Fruit fly (Drosophila melanogaster) whole organism, embryonic: ENCODE results near the gene ZIPIC.
A peak's percentile ranks its signal among the peaks of the same experiment; 100 is the strongest.

Source experiments
- Ada2b ChIP-seq: fragments of 200-800 bp; sonication (Bioruptor generic); IDR thresholded peaks from 2 replicates; pipeline ENCODE4 v1.3.6; 2022; ENCODE audit warnings: missing biosample characterization, missing genetic modification characterization
- Adf1 ChIP-seq: fragments of 200-800 bp; sonication (Bioruptor generic); IDR thresholded peaks from 2 replicates; pipeline ENCODE4 v1.3.6; 2022; ENCODE audit warnings: missing biosample characterization, missing genetic modification characterization
- Atf6 ChIP-seq: fragments of 200-800 bp; sonication (Bioruptor generic); IDR thresholded peaks from 2 replicates; pipeline ENCODE4 v1.3.6; 2022; ENCODE audit warnings: missing biosample characterization, missing genetic modification characterization
- Bgb ChIP-seq: fragments of 200-800 bp; sonication (Bioruptor generic); IDR thresholded peaks from 2 replicates; pipeline ENCODE4 v1.3.6; 2022; ENCODE audit warnings: missing biosample characterization, missing genetic modification characterization; ENCODE audit not compliant: partially characterized antibody
- BtbVII ChIP-seq: fragments of 200-800 bp; sonication (Bioruptor generic); optimal IDR thresholded peaks from 3 replicates; lab custom pipeline; 2017; ENCODE audit warnings: missing biosample characterization, mild to moderate bottlenecking, missing genetic modification characterization
- CG10274 ChIP-seq: fragments of 200-800 bp; sonication (Bioruptor generic); optimal IDR thresholded peaks from 3 replicates; lab custom pipeline; 2017; ENCODE audit warnings: missing biosample characterization, mild to moderate bottlenecking, missing genetic modification characterization
- CG10321 ChIP-seq: fragments of 200-800 bp; sonication (Bioruptor generic); IDR thresholded peaks from 2 replicates; pipeline ENCODE4 v1.3.6; 2022; ENCODE audit warnings: missing biosample characterization, missing genetic modification characterization
- CG10543 ChIP-seq: fragments of 200-800 bp; sonication (Bioruptor generic); optimal IDR thresholded peaks from 3 replicates; lab custom pipeline; 2017; ENCODE audit warnings: missing biosample characterization, mild to moderate bottlenecking, missing genetic modification characterization, moderate library complexity
- CG12942 ChIP-seq: fragments of 200-800 bp; sonication (Bioruptor generic); optimal IDR thresholded peaks from 3 replicates; lab custom pipeline; 2016; ENCODE audit warnings: missing biosample characterization, missing genetic modification characterization
- CG17328 ChIP-seq: fragments of 200-800 bp; sonication (Bioruptor generic); IDR thresholded peaks from 2 replicates; pipeline ENCODE4 v1.3.6; 2022; ENCODE audit warnings: missing biosample characterization, missing genetic modification characterization
- CG18599 ChIP-seq: fragments of 200-800 bp; sonication (Bioruptor generic); optimal IDR thresholded peaks from 3 replicates; lab custom pipeline; 2017; ENCODE audit warnings: missing biosample characterization, missing genetic modification characterization, mild to moderate bottlenecking, moderate library complexity, missing genetic modification reagents
- CG2199 ChIP-seq: fragments of 200-800 bp; sonication (Bioruptor generic); IDR thresholded peaks from 3 replicates; pipeline ENCODE4 v1.3.6; 2022; ENCODE audit warnings: missing biosample characterization, missing genetic modification characterization
- CG32532 ChIP-seq: fragments of 200-800 bp; sonication (Bioruptor generic); IDR thresholded peaks from 2 replicates; pipeline ENCODE4 v1.3.6; 2022; ENCODE audit warnings: missing biosample characterization, missing genetic modification characterization
- CG5953 ChIP-seq: fragments of 200-800 bp; sonication (Bioruptor generic); IDR thresholded peaks from 2 replicates; pipeline ENCODE4 v1.3.6; 2022; ENCODE audit warnings: missing biosample characterization, missing genetic modification characterization
- CG6175 ChIP-seq: fragments of 200-800 bp; sonication (Bioruptor generic); IDR thresholded peaks from 3 replicates; pipeline ENCODE4 v1.3.6; 2022; ENCODE audit warnings: missing biosample characterization, missing genetic modification characterization
- CG6854 ChIP-seq: fragments of 200-800 bp; sonication (Bioruptor generic); optimal IDR thresholded peaks from 3 replicates; lab custom pipeline; 2017; ENCODE audit warnings: missing biosample characterization, mild to moderate bottlenecking, missing genetic modification characterization
- CG8290 ChIP-seq, 3 experiments: fragments of 200-800 bp; sonication (Bioruptor generic); optimal IDR thresholded peaks; 2 replicates each; lab custom pipeline; 2016 to 2019; ENCODE audit warnings: missing biosample characterization in 3 of 3, missing genetic modification characterization in 3 of 3, mild to moderate bottlenecking in 2 of 3, moderate library complexity in 1 of 3
- CrebB ChIP-seq: fragments of 200-800 bp; sonication (Bioruptor generic); optimal IDR thresholded peaks from 3 replicates; lab custom pipeline; 2018; ENCODE audit warnings: missing biosample characterization, mild to moderate bottlenecking, missing genetic modification characterization
- GATAe ChIP-seq: fragments of 200-800 bp; sonication (Bioruptor generic); conservative IDR thresholded peaks from 2 replicates; pipeline ENCODE4 v1.3.6; 2022; ENCODE audit warnings: missing biosample characterization, missing genetic modification characterization
- Hey ChIP-seq: fragments of 200-800 bp; sonication (Bioruptor generic); optimal IDR thresholded peaks from 3 replicates; lab custom pipeline; 2018; ENCODE audit warnings: missing biosample characterization, mild to moderate bottlenecking, missing genetic modification characterization
- HmgZ ChIP-seq: fragments of 200-800 bp; sonication (Bioruptor generic); optimal IDR thresholded peaks from 2 replicates; lab custom pipeline; 2018; ENCODE audit warnings: missing biosample characterization, mild to moderate bottlenecking, missing genetic modification characterization
- Med ChIP-seq: fragments of 200-800 bp; sonication (Bioruptor generic); peaks from one replicate; lab custom pipeline; 2016; ENCODE audit warnings: missing biosample characterization, missing genetic modification characterization, mild to moderate bottlenecking, inconsistent platforms, moderate library complexity
- NFAT ChIP-seq: fragments of 200-800 bp; sonication (Bioruptor generic); IDR thresholded peaks from 2 replicates; pipeline ENCODE4 v1.3.6; 2022; ENCODE audit warnings: missing biosample characterization, missing genetic modification characterization
- NfI ChIP-seq: fragments of 200-800 bp; sonication (Bioruptor generic); optimal IDR thresholded peaks from 3 replicates; lab custom pipeline; 2018; ENCODE audit warnings: missing biosample characterization, mild to moderate bottlenecking, missing genetic modification characterization, moderate library complexity
- Pdp1 ChIP-seq, 2 experiments: fragments of 200-800 bp; sonication (Bioruptor generic); optimal IDR thresholded peaks; 3 replicates each; lab custom pipeline; 2016; ENCODE audit warnings: missing biosample characterization in 2 of 2, missing genetic modification characterization in 2 of 2, mild to moderate bottlenecking in 1 of 2, moderate library complexity in 1 of 2
- Rfx ChIP-seq: fragments of 200-800 bp; sonication (Bioruptor generic); IDR thresholded peaks from 2 replicates; pipeline ENCODE4 v1.3.6; 2022; ENCODE audit warnings: missing biosample characterization, missing genetic modification characterization
- Trl ChIP-seq, 3 experiments: fragments of >200 bp in 2 of 3; fragments of 200-800 bp in 1 of 3; sonication (Bioruptor generic) in 1 of 3; optimal IDR thresholded peaks; 2 replicates in 1 of 3; 3 replicates in 2 of 3; lab custom pipeline; 2016 to 2017; ENCODE audit warnings: missing biosample characterization in 1 of 3, missing genetic modification characterization in 1 of 3
- Vsx1 ChIP-seq: fragments of 200-800 bp; sonication (Bioruptor generic); optimal IDR thresholded peaks from 2 replicates; lab custom pipeline; 2017; ENCODE audit warnings: missing biosample characterization, mild to moderate bottlenecking, missing genetic modification characterization, missing genetic modification reagents
- cad ChIP-seq: fragments of >200 bp; optimal IDR thresholded peaks from 2 replicates; lab custom pipeline; 2017; ENCODE audit warnings: missing biosample characterization, missing genetic modification characterization
- caup ChIP-seq: fragments of 200-800 bp; sonication (Bioruptor generic); optimal IDR thresholded peaks from 3 replicates; lab custom pipeline; 2017; ENCODE audit warnings: missing biosample characterization, mild to moderate bottlenecking, missing genetic modification characterization, moderate library complexity; ENCODE audit not compliant: severe bottlenecking
- exex ChIP-seq: fragments of 200-800 bp; sonication (Bioruptor generic); optimal IDR thresholded peaks from 4 replicates; lab custom pipeline; 2018; ENCODE audit warnings: missing biosample characterization, mild to moderate bottlenecking, missing genetic modification characterization, moderate library complexity
- fd102C ChIP-seq: fragments of 200-800 bp; sonication (Bioruptor generic); optimal IDR thresholded peaks from 2 replicates; lab custom pipeline; 2018; ENCODE audit warnings: missing biosample characterization, mild to moderate bottlenecking, missing genetic modification characterization, moderate library complexity
- ftz-f1 ChIP-seq: fragments of 200-800 bp; sonication (Bioruptor generic); optimal IDR thresholded peaks from 2 replicates; lab custom pipeline; 2016; ENCODE audit warnings: missing biosample characterization, missing genetic modification characterization
- grn ChIP-seq: fragments of 200-800 bp; sonication (Bioruptor generic); optimal IDR thresholded peaks from 3 replicates; lab custom pipeline; 2017; ENCODE audit warnings: missing biosample characterization, missing genetic modification characterization
- ham ChIP-seq: fragments of 200-800 bp; sonication (Bioruptor generic); IDR thresholded peaks from 2 replicates; pipeline ENCODE4 v1.3.6; 2022; ENCODE audit warnings: missing biosample characterization, missing genetic modification characterization
- lab ChIP-seq: fragments of 200-800 bp; sonication (Bioruptor generic); optimal IDR thresholded peaks from 3 replicates; lab custom pipeline; 2017; ENCODE audit warnings: missing biosample characterization, missing genetic modification characterization, mild to moderate bottlenecking, moderate library complexity, missing genetic modification reagents
- mirr ChIP-seq: fragments of 200-800 bp; sonication (Bioruptor generic); optimal IDR thresholded peaks from 3 replicates; lab custom pipeline; 2018; ENCODE audit warnings: missing biosample characterization, mild to moderate bottlenecking, missing genetic modification characterization
- otp ChIP-seq: fragments of 200-800 bp; sonication (Bioruptor generic); IDR thresholded peaks from 3 replicates; pipeline ENCODE4, ENCODE4 v1.3.6; 2022; ENCODE audit warnings: missing biosample characterization, missing genetic modification characterization
- row ChIP-seq: fragments of 200-800 bp; sonication (Bioruptor generic); IDR thresholded peaks from 3 replicates; pipeline ENCODE4 v1.3.6; 2022; ENCODE audit warnings: missing biosample characterization, missing genetic modification characterization
- sug ChIP-seq: fragments of 200-800 bp; optimal IDR thresholded peaks from 2 replicates; lab custom pipeline; 2019; ENCODE audit warnings: missing biosample characterization, mild to moderate bottlenecking, missing genetic modification characterization, moderate library complexity

ZIPIC gene

DNA sequence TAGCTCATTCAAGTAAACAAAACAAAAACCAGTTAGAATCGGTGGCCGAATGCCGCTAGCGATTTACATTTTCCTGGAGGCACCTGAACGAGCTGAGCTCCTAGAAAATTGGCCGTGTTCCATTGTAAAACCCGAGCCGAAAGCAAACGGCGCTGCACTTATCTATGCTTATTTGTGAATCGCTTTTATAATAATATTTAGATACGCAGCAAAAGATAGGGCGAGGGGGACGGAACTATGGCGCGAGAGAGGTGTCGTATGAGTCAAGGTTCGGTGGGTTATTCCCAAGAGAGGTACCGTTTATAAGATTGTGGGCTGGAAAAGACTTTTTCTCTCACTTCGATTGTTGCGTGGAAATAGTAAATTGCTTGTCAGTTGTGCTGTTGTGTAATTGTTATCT, 27.0 kb upstream of the ZIPIC start (continued):
- TF ChIP-seq otp (GFP tag; lab: Robert Waterston, UW): no peak
- no peak for TF ChIP-seq Atf6 (GFP tag; lab: Robert Waterston, UW)

DNA sequence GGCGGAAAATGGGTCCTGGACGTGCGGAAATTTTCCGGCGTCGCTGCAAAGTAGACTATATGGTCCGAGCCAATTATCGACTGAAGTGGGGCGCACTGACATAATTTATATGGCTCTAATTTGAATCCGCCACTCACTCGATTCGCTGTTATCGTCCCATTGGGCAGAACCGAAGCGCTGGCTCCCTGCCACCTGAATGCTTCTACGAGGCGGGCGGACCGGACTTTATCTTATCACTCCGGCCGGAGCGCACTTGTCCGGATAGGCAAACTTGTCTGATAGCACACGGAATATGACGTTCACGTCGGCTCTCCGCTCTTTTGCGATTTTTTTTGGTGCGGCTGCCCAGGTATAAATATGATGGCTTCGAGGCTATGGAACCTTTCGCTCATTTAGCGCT, 25.9 kb upstream of the ZIPIC start:
- TF ChIP-seq NfI (GFP tag; lab: Kevin White, UChicago) (no peak), Ada2b (GFP tag; lab: Robert Waterston, UW) (0 out of 2 replicates have a peak, but pooled peaks have one; percentile 11), Trl (optimal IDR thresholded peaks at IDR 0.05; lab: Kevin White, UChicago) (peak in 1 of 2 experiments; percentile 24), Trl (GFP tag; optimal IDR thresholded peaks at IDR 0.05; lab: Kevin White, UChicago) (no peak), fd102C (GFP tag; lab: Kevin White, UChicago) (no peak), CG18599 (GFP tag; lab: Kevin White, UChicago) (peak; percentile 43), grn (GFP tag; lab: Kevin White, UChicago) (peak; percentile 31), CG32532 (GFP tag; lab: Robert Waterston, UW) (peak; percentile 23; the same call in 1 of the 2 replicates), row (GFP tag; lab: Robert Waterston, UW) (0 out of 3 replicates have a peak, but pooled peaks have one; percentile 24), CG2199 (GFP tag; lab: Robert Waterston, UW) (no peak), Rfx (peak; percentile 11; the same call in 1 of the 2 replicates), CG12942 (no peak), sug (tag; lab: Kevin White, UChicago) (peak; percentile 77), lab (GFP tag; lab: Kevin White, UChicago) (peak; percentile 49), Vsx1 (GFP tag; lab: Kevin White, UChicago) (peak; percentile 86), CG10274 (GFP tag; lab: Kevin White, UChicago) (peak; percentile 98), CG8290 (GFP tag; optimal IDR thresholded peaks at IDR 0.05; lab: Kevin White, UChicago) (no peak), CG8290 (tag; optimal IDR thresholded peaks at IDR 0.05; lab: Kevin White, UChicago) (peak in 1 of 2 experiments; percentile 22), CG5953 (GFP tag; lab: Robert Waterston, UW) (peak; percentile 10; the same call in 1 of the 2 replicates), CrebB (no peak), BtbVII (GFP tag; lab: Kevin White, UChicago) (peak; percentile 18), Bgb (GFP tag; lab: Robert Waterston, UW) (0 out of 2 replicates have a peak, but pooled peaks have one; percentile 25), ftz-f1 (no peak), GATAe (GFP tag; lab: Robert Waterston, UW) (peak; percentile 94), Med (GFP tag; lab: Kevin White, UChicago) (peak; percentile 30), NFAT (no peak), HmgZ (tag; lab: Kevin White, UChicago) (peak; percentile 24), exex (peak; percentile 95), CG17328 (0 out of 2 replicates have a peak, but pooled peaks have one; percentile 22), Pdp1 (GFP tag; optimal IDR thresholded peaks at IDR 0.05; lab: Kevin White, UChicago) (peak in 1 of 2 experiments; percentile 18), mirr (GFP tag; lab: Kevin White, UChicago) (peak; percentile 79), caup (GFP tag; lab: Kevin White, UChicago) (peak; percentile 1), CG10543 (peak; percentile 90), CG6175 (GFP tag; lab: Robert Waterston, UW) (no peak), CG10321 (GFP tag; lab: Robert Waterston, UW) (peak; percentile 20; the same call in 1 of the 2 replicates), ham (peak; percentile 58; the same call in 1 of the 2 replicates), CG6854 (GFP tag; lab: Kevin White, UChicago) (peak; percentile 12), cad (GFP tag; lab: Kevin White, UChicago) (peak; percentile 18), Adf1 (GFP tag; lab: Robert Waterston, UW) (peak; percentile 17; the same call in 1 of the 2 replicates), Hey (peak; percentile 28)
